Fruit fly (Drosophila melanogaster) whole organism, embryonic: ENCODE measurements around the gene CG6749.

ENCODE experiments used
- Adf1 ChIP-seq: fragments of 200-800 bp; sonication (Bioruptor generic); IDR thresholded peaks from 2 replicates; pipeline ENCODE4 v1.3.6; 2022; ENCODE audit warnings: missing biosample characterization, missing genetic modification characterization
- Atf6 ChIP-seq: fragments of 200-800 bp; sonication (Bioruptor generic); IDR thresholded peaks from 2 replicates; pipeline ENCODE4 v1.3.6; 2022; ENCODE audit warnings: missing biosample characterization, missing genetic modification characterization
- BtbVII ChIP-seq: fragments of 200-800 bp; sonication (Bioruptor generic); optimal IDR thresholded peaks from 3 replicates; lab custom pipeline; 2017; ENCODE audit warnings: missing biosample characterization, mild to moderate bottlenecking, missing genetic modification characterization
- CG14860 ChIP-seq: fragments of 200-800 bp; sonication (Bioruptor generic); IDR thresholded peaks from 3 replicates; pipeline ENCODE4 v1.3.6; 2022; ENCODE audit warnings: missing biosample characterization, missing genetic modification characterization; ENCODE audit not compliant: partially characterized antibody
- CG17361 ChIP-seq: fragments of 200-800 bp; sonication (Bioruptor generic); IDR thresholded peaks from 3 replicates; pipeline ENCODE4 v1.3.6; 2022; ENCODE audit warnings: missing biosample characterization, missing genetic modification characterization
- CG18599 ChIP-seq: fragments of 200-800 bp; sonication (Bioruptor generic); optimal IDR thresholded peaks from 3 replicates; lab custom pipeline; 2017; ENCODE audit warnings: missing biosample characterization, missing genetic modification characterization, mild to moderate bottlenecking, moderate library complexity, missing genetic modification reagents
- CG30020 ChIP-seq: fragments of 200-800 bp; optimal IDR thresholded peaks from 2 replicates; lab custom pipeline; 2019; ENCODE audit warnings: missing biosample characterization, mild to moderate bottlenecking, missing genetic modification characterization, moderate library complexity
- CG32767 ChIP-seq: fragments of 200-800 bp; sonication (Bioruptor generic); IDR thresholded peaks from 2 replicates; pipeline ENCODE4 v1.3.6; 2022; ENCODE audit warnings: missing biosample characterization, missing genetic modification characterization
- CG34224 ChIP-seq: fragments of 200-800 bp; sonication (Bioruptor generic); IDR thresholded peaks from 3 replicates; pipeline ENCODE4 v1.3.6; 2022; ENCODE audit warnings: missing biosample characterization, missing genetic modification characterization; ENCODE audit not compliant: partially characterized antibody
- CG34422 ChIP-seq: fragments of 200-800 bp; sonication (Bioruptor generic); IDR thresholded peaks from 3 replicates; pipeline ENCODE4 v1.3.6; 2022; ENCODE audit warnings: missing biosample characterization, missing genetic modification characterization
- CG3995 ChIP-seq: fragments of 200-800 bp; sonication (Bioruptor generic); optimal IDR thresholded peaks from 3 replicates; lab custom pipeline; 2016; ENCODE audit warnings: missing biosample characterization, missing genetic modification characterization
- CG7987 ChIP-seq: fragments of 200-800 bp; sonication (Bioruptor generic); optimal IDR thresholded peaks from 2 replicates; lab custom pipeline; 2018; ENCODE audit warnings: missing biosample characterization, mild to moderate bottlenecking, missing genetic modification characterization, moderate library complexity
- CG8359 ChIP-seq: fragments of 200-800 bp; sonication (Bioruptor generic); optimal IDR thresholded peaks from 2 replicates; lab custom pipeline; 2017; ENCODE audit warnings: missing biosample characterization, mild to moderate bottlenecking, missing genetic modification characterization, borderline replicate concordance
- CG9932 ChIP-seq: fragments of 200-800 bp; sonication (Bioruptor generic); IDR thresholded peaks from 2 replicates; pipeline ENCODE4 v1.3.6; 2022; ENCODE audit warnings: missing biosample characterization, missing genetic modification characterization
- Chrac-16 ChIP-seq: fragments of 200-800 bp; sonication (Bioruptor generic); optimal IDR thresholded peaks from 3 replicates; lab custom pipeline; 2016; ENCODE audit warnings: missing biosample characterization, missing genetic modification characterization
- CoRest ChIP-seq: fragments of 200-800 bp; sonication (Bioruptor generic); optimal IDR thresholded peaks from 3 replicates; lab custom pipeline; 2018; ENCODE audit warnings: missing biosample characterization, mild to moderate bottlenecking, missing genetic modification characterization, moderate library complexity
- Dip3 ChIP-seq: fragments of 200-800 bp; sonication (Bioruptor generic); optimal IDR thresholded peaks from 3 replicates; lab custom pipeline; 2016; ENCODE audit warnings: missing biosample characterization, missing genetic modification characterization
- Dll ChIP-seq: fragments of 200-800 bp; sonication (Bioruptor generic); IDR thresholded peaks from 4 replicates; pipeline ENCODE4 v1.3.6; 2022; ENCODE audit warnings: missing biosample characterization, missing genetic modification characterization; ENCODE audit not compliant: partially characterized antibody
- HmgZ ChIP-seq: fragments of 200-800 bp; sonication (Bioruptor generic); optimal IDR thresholded peaks from 2 replicates; lab custom pipeline; 2018; ENCODE audit warnings: missing biosample characterization, mild to moderate bottlenecking, missing genetic modification characterization
- Hr3 ChIP-seq: fragments of 200-800 bp; sonication (Bioruptor generic); optimal IDR thresholded peaks from 3 replicates; lab custom pipeline; 2016; ENCODE audit warnings: missing biosample characterization, missing genetic modification characterization
- Hr39 ChIP-seq: fragments of >200 bp; optimal IDR thresholded peaks from 2 replicates; lab custom pipeline; 2017
- Meics ChIP-seq: fragments of 200-800 bp; sonication (Bioruptor generic); optimal IDR thresholded peaks from 2 replicates; lab custom pipeline; 2017; ENCODE audit warnings: missing biosample characterization, mild to moderate bottlenecking, missing genetic modification characterization
- NFAT ChIP-seq: fragments of 200-800 bp; sonication (Bioruptor generic); IDR thresholded peaks from 2 replicates; pipeline ENCODE4 v1.3.6; 2022; ENCODE audit warnings: missing biosample characterization, missing genetic modification characterization
- Ptx1 ChIP-seq: fragments of 200-800 bp; sonication (Bioruptor generic); IDR thresholded peaks from 2 replicates; pipeline ENCODE4 v1.3.6; 2022; ENCODE audit warnings: missing biosample characterization, missing genetic modification characterization
- Scr ChIP-seq: fragments of 200-800 bp; sonication (Bioruptor generic); IDR thresholded peaks from 2 replicates; pipeline ENCODE4 v1.3.6; 2022; ENCODE audit warnings: missing biosample characterization, missing genetic modification characterization; ENCODE audit not compliant: partially characterized antibody
- Spps ChIP-seq: fragments of 200-800 bp; sonication (Bioruptor generic); optimal IDR thresholded peaks from 2 replicates; lab custom pipeline; 2018; ENCODE audit warnings: missing biosample characterization, mild to moderate bottlenecking, missing genetic modification characterization
- TFAM ChIP-seq: fragments of 200-800 bp; sonication (Bioruptor generic); optimal IDR thresholded peaks from 2 replicates; lab custom pipeline; 2017; ENCODE audit warnings: missing biosample characterization, missing genetic modification characterization, inconsistent platforms
- Tbp ChIP-seq: fragments of >200 bp; optimal IDR thresholded peaks from 2 replicates; lab custom pipeline; 2018; ENCODE audit warnings: missing biosample characterization, missing genetic modification characterization
- Trl ChIP-seq, 3 experiments: fragments of >200 bp in 2 of 3; fragments of 200-800 bp in 1 of 3; sonication (Bioruptor generic) in 1 of 3; optimal IDR thresholded peaks; 2 replicates in 1 of 3; 3 replicates in 2 of 3; lab custom pipeline; 2016 to 2017; ENCODE audit warnings: missing biosample characterization in 1 of 3, missing genetic modification characterization in 1 of 3
- ac ChIP-seq: fragments of 200-800 bp; sonication (Bioruptor generic); optimal IDR thresholded peaks from 3 replicates; lab custom pipeline; 2017; ENCODE audit warnings: missing biosample characterization, mild to moderate bottlenecking, missing genetic modification characterization
- amos ChIP-seq: fragments of 200-800 bp; sonication (Bioruptor generic); IDR thresholded peaks from 2 replicates; pipeline ENCODE4 v1.3.6; 2022; ENCODE audit warnings: missing biosample characterization, missing genetic modification characterization; ENCODE audit not compliant: partially characterized antibody
- bcd ChIP-seq: fragments of 200-800 bp; sonication (Bioruptor generic); optimal IDR thresholded peaks from 2 replicates; lab custom pipeline; 2017; ENCODE audit warnings: missing biosample characterization, mild to moderate bottlenecking, missing genetic modification characterization
- bowl ChIP-seq: fragments of 200-800 bp; sonication (Bioruptor generic); IDR thresholded peaks from 2 replicates; pipeline ENCODE4 v1.3.6; 2022; ENCODE audit warnings: missing biosample characterization, missing genetic modification characterization
- ci ChIP-seq: fragments of 200-800 bp; sonication (Bioruptor generic); IDR thresholded peaks from 3 replicates; pipeline ENCODE4 v1.3.6; 2022; ENCODE audit warnings: missing biosample characterization, missing genetic modification characterization
- corto ChIP-seq: fragments of 200-800 bp; sonication (Bioruptor generic); optimal IDR thresholded peaks from 2 replicates; lab custom pipeline; 2016; ENCODE audit warnings: missing biosample characterization, mild to moderate bottlenecking, missing genetic modification characterization, moderate library complexity
- crc ChIP-seq: fragments of 200-800 bp; sonication (Bioruptor generic); optimal IDR thresholded peaks from 2 replicates; lab custom pipeline; 2016; ENCODE audit warnings: missing biosample characterization, missing genetic modification characterization
- dmrt11E ChIP-seq: fragments of 200-800 bp; sonication (Bioruptor generic); optimal IDR thresholded peaks from 3 replicates; lab custom pipeline; 2018; ENCODE audit warnings: missing biosample characterization, mild to moderate bottlenecking, missing genetic modification characterization, moderate library complexity
- dysf ChIP-seq: fragments of 200-800 bp; sonication (Bioruptor generic); IDR thresholded peaks from 3 replicates; pipeline ENCODE4 v1.3.6; 2022; ENCODE audit warnings: missing biosample characterization, missing genetic modification characterization
- ewg ChIP-seq: fragments of 200-800 bp; sonication (Bioruptor generic); optimal IDR thresholded peaks from 3 replicates; lab custom pipeline; 2017; ENCODE audit warnings: mild to moderate bottlenecking, missing biosample characterization, missing genetic modification reagents, missing genetic modification characterization
- exex ChIP-seq: fragments of 200-800 bp; sonication (Bioruptor generic); optimal IDR thresholded peaks from 4 replicates; lab custom pipeline; 2018; ENCODE audit warnings: missing biosample characterization, mild to moderate bottlenecking, missing genetic modification characterization, moderate library complexity
- gt ChIP-seq: fragments of 200-800 bp; sonication (Bioruptor generic); IDR thresholded peaks from 2 replicates; pipeline ENCODE4 v1.3.6; 2022; ENCODE audit warnings: missing biosample characterization, missing genetic modification characterization
- lab ChIP-seq: fragments of 200-800 bp; sonication (Bioruptor generic); optimal IDR thresholded peaks from 3 replicates; lab custom pipeline; 2017; ENCODE audit warnings: missing biosample characterization, missing genetic modification characterization, mild to moderate bottlenecking, moderate library complexity, missing genetic modification reagents
- nom ChIP-seq: fragments of 200-800 bp; sonication (Bioruptor generic); optimal IDR thresholded peaks from 2 replicates; lab custom pipeline; 2017; ENCODE audit warnings: missing biosample characterization, missing genetic modification characterization, mild to moderate bottlenecking, moderate library complexity, missing genetic modification reagents
- otp ChIP-seq: fragments of 200-800 bp; sonication (Bioruptor generic); IDR thresholded peaks from 3 replicates; pipeline ENCODE4, ENCODE4 v1.3.6; 2022; ENCODE audit warnings: missing biosample characterization, missing genetic modification characterization
- pnt ChIP-seq: fragments of 200-800 bp; sonication (Bioruptor generic); optimal IDR thresholded peaks from 3 replicates; lab custom pipeline; 2016; ENCODE audit warnings: missing biosample characterization, missing genetic modification characterization
- slbo ChIP-seq: fragments of 200-800 bp; sonication (Bioruptor generic); IDR thresholded peaks from 2 replicates; pipeline ENCODE4 v1.3.6; 2022; ENCODE audit warnings: missing biosample characterization, missing genetic modification characterization
- sna ChIP-seq: fragments of 200-800 bp; sonication (Bioruptor generic); IDR thresholded peaks from 2 replicates; pipeline ENCODE4 v1.3.6; 2022; ENCODE audit warnings: missing biosample characterization, missing genetic modification characterization; ENCODE audit not compliant: partially characterized antibody
- sqz ChIP-seq: fragments of 200-800 bp; sonication (Bioruptor generic); optimal IDR thresholded peaks from 3 replicates; lab custom pipeline; 2018; ENCODE audit warnings: missing biosample characterization, mild to moderate bottlenecking, missing genetic modification characterization
- sug ChIP-seq: fragments of 200-800 bp; optimal IDR thresholded peaks from 2 replicates; lab custom pipeline; 2019; ENCODE audit warnings: missing biosample characterization, mild to moderate bottlenecking, missing genetic modification characterization, moderate library complexity

Gene CG6749

DNA sequence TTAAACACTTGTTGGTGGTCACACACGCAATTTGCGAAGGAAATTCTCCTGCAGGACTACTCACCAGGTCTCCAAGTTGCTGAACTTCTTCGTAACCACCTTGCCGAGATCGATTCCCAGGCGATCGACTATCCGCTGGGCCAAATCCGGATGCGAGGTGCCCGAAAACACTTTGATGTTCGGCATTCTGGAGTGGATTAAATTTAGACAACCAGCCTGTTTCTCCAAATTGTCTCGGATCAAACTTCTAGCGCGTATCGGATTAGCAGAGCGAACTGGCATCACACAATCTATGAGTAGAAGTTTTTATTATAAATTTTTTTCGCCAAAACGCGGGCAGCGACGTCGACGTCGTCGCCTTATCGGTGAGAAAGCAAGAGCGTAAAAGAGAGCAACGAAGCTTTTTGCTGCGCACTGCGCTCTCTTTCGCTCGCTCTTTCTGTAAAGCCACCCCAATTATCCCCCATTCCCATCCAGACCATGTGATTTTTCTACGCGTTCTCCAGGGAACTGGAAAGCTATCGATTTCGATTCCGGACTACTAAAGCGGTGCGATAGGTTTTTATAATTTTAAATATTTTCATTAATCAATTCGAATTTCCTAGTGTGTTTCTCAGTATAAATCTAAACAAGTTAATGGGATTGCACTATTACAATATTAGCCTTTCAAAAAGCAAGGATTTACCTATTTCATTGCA, 39.3 kb downstream of the CG6749 start (continued):
- TF ChIP-seq Meics (GFP tag; lab: Kevin White, UChicago) (peak; percentile 15), Ptx1 (GFP tag; lab: Robert Waterston, UW) (no peak), sna (0 out of 2 replicates have a peak, but pooled peaks have one; percentile 30), Dll (GFP tag; lab: Robert Waterston, UW) (0 out of 4 replicates have a peak, but pooled peaks have one; percentile 18), CG3995 (GFP tag; lab: Kevin White, UChicago) (peak; percentile 13), Atf6 (0 out of 2 replicates have a peak, but pooled peaks have one; percentile 8), HmgZ (no peak), pnt (no peak), bowl (no peak), lab (GFP tag; lab: Kevin White, UChicago) (peak; percentile 9), CoRest (tag; lab: Kevin White, UChicago) (no peak), gt (GFP tag; lab: Robert Waterston, UW) (no peak), amos (no peak; the same call in 1 of the 2 replicates), Dip3 (GFP tag; lab: Kevin White, UChicago) (no peak), corto (peak; percentile 29), CG17361 (no peak), ci (GFP tag; lab: Robert Waterston, UW) (peak; percentile 38; the same call in 1 of the 3 replicates), NFAT (GFP tag; lab: Robert Waterston, UW) (no peak), TFAM (no peak), CG9932 (GFP tag; lab: Robert Waterston, UW) (0 out of 2 replicates have a peak, but pooled peaks have one; percentile 11), sug (tag; lab: Kevin White, UChicago) (no peak), Hr39 (lab: Kevin White, UChicago) (no peak), dysf (GFP tag; lab: Robert Waterston, UW) (no peak), bcd (GFP tag; lab: Kevin White, UChicago) (peak; percentile 9), CG34224 (GFP tag; lab: Robert Waterston, UW) (0 out of 3 replicates have a peak, but pooled peaks have one; percentile 40), CG32767 (no peak), CG34422 (no peak; the same call in 2 of the 3 replicates), nom (GFP tag; lab: Kevin White, UChicago) (peak; percentile 8), CG14860 (GFP tag; lab: Robert Waterston, UW) (no peak), otp (GFP tag; lab: Robert Waterston, UW) (no peak), Scr (GFP tag; lab: Robert Waterston, UW) (0 out of 2 replicates have a peak, but pooled peaks have one; percentile 33), Chrac-16 (GFP tag; lab: Kevin White, UChicago) (no peak), CG7987 (GFP tag; lab: Kevin White, UChicago) (no peak), BtbVII (GFP tag; lab: Kevin White, UChicago) (no peak), ewg (GFP tag; lab: Kevin White, UChicago) (peak; percentile 24), CG30020 (tag; lab: Kevin White, UChicago) (no peak), slbo (GFP tag; lab: Robert Waterston, UW) (no peak), Spps (tag; lab: Kevin White, UChicago) (no peak), sqz (GFP tag; lab: Kevin White, UChicago) (peak; percentile 49), crc (no peak), CG18599 (no peak), Hr3 (GFP tag; lab: Kevin White, UChicago) (no peak), dmrt11E (no peak), Trl (optimal IDR thresholded peaks at IDR 0.05; lab: Kevin White, UChicago) (peak; percentile 91 to 98), Trl (GFP tag; optimal IDR thresholded peaks at IDR 0.05; lab: Kevin White, UChicago) (no peak), CG8359 (GFP tag; lab: Kevin White, UChicago) (no peak), ac (GFP tag; lab: Kevin White, UChicago) (no peak), exex (no peak), Adf1 (GFP tag; lab: Robert Waterston, UW) (peak; percentile 96), Tbp (no peak)
